Worm (Caenorhabditis elegans) whole organism, mixed stage, embryonic: ENCODE results near the gene K03B4.8.

Experiments used
- ces-1 ChIP-seq: fragments of 150-350 bp; optimal IDR thresholded peaks from 2 replicates; lab custom pipeline; 2014; ENCODE audit warnings: missing biosample characterization, missing genetic modification reagents, missing genetic modification characterization
- elt-3 ChIP-seq: fragments of 150-350 bp; optimal IDR thresholded peaks from 2 replicates; lab custom pipeline; 2014; ENCODE audit warnings: missing biosample characterization, missing genetic modification characterization
- lin-13 ChIP-seq: fragments of 150-350 bp; optimal IDR thresholded peaks from 2 replicates; lab custom pipeline; 2014; ENCODE audit warnings: missing biosample characterization, missing genetic modification characterization
- lsy-2 ChIP-seq: fragments of 150-350 bp; optimal IDR thresholded peaks from 2 replicates; lab custom pipeline; 2014; ENCODE audit warnings: missing biosample characterization, missing genetic modification characterization
- mep-1 ChIP-seq: fragments of 150-350 bp; optimal IDR thresholded peaks from 2 replicates; lab custom pipeline; 2017; ENCODE audit warnings: missing biosample characterization, missing genetic modification reagents, missing genetic modification characterization, inconsistent platforms
- nhr-12 ChIP-seq: fragments of 150-350 bp; optimal IDR thresholded peaks from 2 replicates; lab custom pipeline; 2014; ENCODE audit warnings: missing biosample characterization, missing genetic modification characterization
- nhr-237 ChIP-seq: fragments of 150-350 bp; optimal IDR thresholded peaks from 2 replicates; lab custom pipeline; 2014; ENCODE audit warnings: missing biosample characterization, missing genetic modification characterization
- nhr-28 ChIP-seq: fragments of 150-350 bp; optimal IDR thresholded peaks from 2 replicates; lab custom pipeline; 2014; ENCODE audit warnings: missing biosample characterization, missing genetic modification characterization
- sem-2 ChIP-seq: fragments of 200-800 bp; sonication (Bioruptor generic); optimal IDR thresholded peaks from 2 replicates; lab custom pipeline; 2018; ENCODE audit warnings: mild to moderate bottlenecking, missing genetic modification characterization, missing compliant biosample characterization
- snpc-4 ChIP-seq: fragments of 150-350 bp; optimal IDR thresholded peaks from 2 replicates; lab custom pipeline; 2014; ENCODE audit warnings: missing biosample characterization, missing genetic modification characterization
- sptf-1 ChIP-seq: sonication (generic microtip); optimal IDR thresholded peaks from 2 replicates; lab custom pipeline; 2017; ENCODE audit warnings: mild to moderate bottlenecking, missing genetic modification characterization, moderate library complexity, missing compliant biosample characterization
- unc-39 ChIP-seq: fragments of 150-350 bp; optimal IDR thresholded peaks from 2 replicates; lab custom pipeline; 2014; ENCODE audit warnings: missing biosample characterization, missing genetic modification characterization
- ztf-11 ChIP-seq: fragments of 150-350 bp; optimal IDR thresholded peaks from 2 replicates; lab custom pipeline; 2014; ENCODE audit warnings: missing biosample characterization, missing genetic modification characterization

ce11 chrV:4624717-4625116 lies 49.7 kb downstream of the K03B4.8 start:
- TF ChIP-seq mep-1 (tag; lab: Kevin White, UChicago) (no peak), lsy-2 (tag; lab: Kevin White, UChicago) (no peak), unc-39 (tag; lab: Kevin White, UChicago) (no peak), sem-2 (GFP tag; lab: Kevin White, UChicago) (no peak), sptf-1 (tag; lab: Kevin White, UChicago) (no peak), snpc-4 (no peak), lin-13 (tag; lab: Kevin White, UChicago) (no peak), nhr-237 (tag; lab: Kevin White, UChicago) (no peak), nhr-12 (tag; lab: Kevin White, UChicago) (no peak), ztf-11 (no peak), nhr-28 (tag; lab: Kevin White, UChicago) (no peak), elt-3 (tag; lab: Kevin White, UChicago) (no peak), ces-1 (GFP tag; lab: Kevin White, UChicago) (no peak)
